Worm (Caenorhabditis elegans) whole organism, young adult: ENCODE results near the gene nprl-2.
"Not testable (repeated sequence)": the region's sequence is repeated elsewhere in the genome, so short reads cannot be mapped to it uniquely, and the experiment has no call there.

Source experiments
- C06A6.2 ChIP-seq: fragments of 200-800 bp; sonication (Bioruptor generic); conservative IDR thresholded peaks from 2 replicates; pipeline ENCODE4 v1.3.6; 2022; ENCODE audit warnings: missing genetic modification characterization, missing compliant biosample characterization
- D2030.7 ChIP-seq: fragments of 200-800 bp; sonication (Bioruptor generic); IDR thresholded peaks from 2 replicates; pipeline ENCODE4 v1.3.6; 2022; ENCODE audit warnings: missing genetic modification reagents, missing genetic modification characterization, missing compliant biosample characterization
- F23B12.7 ChIP-seq: sonication (generic microtip); optimal IDR thresholded peaks from 2 replicates; lab custom pipeline; 2017; ENCODE audit warnings: missing genetic modification characterization, mild to moderate bottlenecking, missing compliant biosample characterization, antibody characterized with exemption, moderate library complexity; ENCODE audit not compliant: insufficient read depth
- F33H1.4 ChIP-seq: fragments of 200-800 bp; sonication (Bioruptor generic); IDR thresholded peaks from 2 replicates; pipeline ENCODE4 v1.3.6; 2022; ENCODE audit warnings: missing genetic modification reagents, missing genetic modification characterization, missing compliant biosample characterization
- K12H6.12 ChIP-seq: fragments of 200-800 bp; sonication (Bioruptor generic); optimal IDR thresholded peaks from 2 replicates; lab custom pipeline; 2018; ENCODE audit warnings: mild to moderate bottlenecking, missing genetic modification characterization, missing compliant biosample characterization
- Y53F4B.3 ChIP-seq: fragments of 200-800 bp; sonication (Bioruptor generic); IDR thresholded peaks from 2 replicates; pipeline ENCODE4 v1.3.6; 2022; ENCODE audit warnings: missing genetic modification reagents, missing genetic modification characterization, missing compliant biosample characterization
- Y53G8AR.9 ChIP-seq: fragments of 200-800 bp; sonication (Bioruptor generic); conservative IDR thresholded peaks from 2 replicates; pipeline ENCODE4 v1.3.6; 2022; ENCODE audit warnings: missing genetic modification reagents, missing genetic modification characterization, missing compliant biosample characterization
- Y67H2A.10 ChIP-seq: fragments of 200-800 bp; sonication (Bioruptor generic); conservative IDR thresholded peaks from 2 replicates; pipeline ENCODE4 v1.3.6; 2022; ENCODE audit warnings: missing genetic modification reagents, missing genetic modification characterization, missing compliant biosample characterization
- Y79H2A.3 ChIP-seq: fragments of 200-800 bp; sonication (Bioruptor generic); conservative IDR thresholded peaks from 2 replicates; pipeline ENCODE4 v1.3.6; 2022; ENCODE audit warnings: missing genetic modification reagents, missing genetic modification characterization, missing compliant biosample characterization
- Y95B8A.8 ChIP-seq: fragments of 200-800 bp; sonication (Bioruptor generic); IDR thresholded peaks from 2 replicates; pipeline ENCODE4 v1.3.6; 2022; ENCODE audit warnings: missing genetic modification reagents, missing genetic modification characterization, missing compliant biosample characterization
- akir-1 ChIP-seq: fragments of 200-800 bp; sonication (Bioruptor generic); optimal IDR thresholded peaks from 2 replicates; lab custom pipeline; 2018; ENCODE audit warnings: mild to moderate bottlenecking, missing genetic modification characterization, moderate library complexity, missing compliant biosample characterization
- atf-7 ChIP-seq: sonication (generic microtip); optimal IDR thresholded peaks from 2 replicates; lab custom pipeline; 2017; ENCODE audit warnings: mild to moderate bottlenecking, missing genetic modification characterization, missing compliant biosample characterization
- attf-5 ChIP-seq: fragments of 200-800 bp; sonication (Bioruptor generic); optimal IDR thresholded peaks from 2 replicates; lab custom pipeline; 2018; ENCODE audit warnings: mild to moderate bottlenecking, missing genetic modification characterization, missing compliant biosample characterization
- cebp-1 ChIP-seq, 2 experiments: fragments of 200-800 bp in 1 of 2; sonication (Bioruptor generic) in 1 of 2; sonication (generic microtip) in 1 of 2; IDR thresholded peaks in 1 of 2; optimal IDR thresholded peaks in 1 of 2; 2 replicates each; pipeline versions ENCODE4 v1.3.6 to Lab custom; 2017 to 2022; ENCODE audit warnings: missing compliant biosample characterization in 2 of 2, missing genetic modification characterization in 2 of 2, mild to moderate bottlenecking in 1 of 2, missing genetic modification reagents in 1 of 2, moderate library complexity in 1 of 2
- ceh-100 ChIP-seq: fragments of 200-800 bp; sonication (Bioruptor generic); IDR thresholded peaks from 2 replicates; pipeline ENCODE4 v1.3.6; 2022; ENCODE audit warnings: missing genetic modification reagents, missing genetic modification characterization, missing compliant biosample characterization
- ceh-79 ChIP-seq: sonication (generic microtip); optimal IDR thresholded peaks from 2 replicates; lab custom pipeline; 2017; ENCODE audit warnings: mild to moderate bottlenecking, missing genetic modification characterization, missing compliant biosample characterization
- dox-1 ChIP-seq: fragments of 200-800 bp; sonication (Bioruptor generic); IDR thresholded peaks from 2 replicates; pipeline ENCODE4 v1.3.6; 2022; ENCODE audit warnings: missing genetic modification reagents, missing genetic modification characterization, missing compliant biosample characterization
- dpff-1 ChIP-seq: sonication (generic microtip); optimal IDR thresholded peaks from 2 replicates; lab custom pipeline; 2017; ENCODE audit warnings: mild to moderate bottlenecking, missing genetic modification characterization, missing compliant biosample characterization
- egrh-3 ChIP-seq: fragments of 200-800 bp; sonication (Bioruptor generic); IDR thresholded peaks from 2 replicates; pipeline ENCODE4 v1.3.6; 2022; ENCODE audit warnings: missing genetic modification reagents, missing genetic modification characterization, missing compliant biosample characterization
- fkh-3 ChIP-seq: sonication (generic microtip); optimal IDR thresholded peaks from 2 replicates; lab custom pipeline; 2016; ENCODE audit warnings: mild to moderate bottlenecking, missing genetic modification characterization, missing compliant biosample characterization
- hrde-1 ChIP-seq: sonication (generic microtip); optimal IDR thresholded peaks from 2 replicates; lab custom pipeline; 2016; ENCODE audit warnings: missing genetic modification characterization, mild to moderate bottlenecking, missing compliant biosample characterization, moderate library complexity, missing genotype, missing genetic modification reagents, borderline replicate concordance
- let-607 ChIP-seq, 2 experiments: fragments of 200-800 bp in 1 of 2; sonication (Bioruptor generic) in 1 of 2; sonication (generic microtip) in 1 of 2; optimal IDR thresholded peaks; 2 replicates each; lab custom pipeline; 2016 to 2018; ENCODE audit warnings: mild to moderate bottlenecking in 2 of 2, missing compliant biosample characterization in 2 of 2, missing genetic modification characterization in 2 of 2, moderate library complexity in 2 of 2, missing genotype in 1 of 2
- lin-54 ChIP-seq: fragments of 200-800 bp; sonication (Bioruptor generic); optimal IDR thresholded peaks from 2 replicates; lab custom pipeline; 2018; ENCODE audit warnings: mild to moderate bottlenecking, missing genetic modification characterization, missing compliant biosample characterization
- madf-3 ChIP-seq: fragments of 200-800 bp; sonication (Bioruptor generic); IDR thresholded peaks from 2 replicates; pipeline ENCODE4 v1.3.6; 2022; ENCODE audit warnings: missing genetic modification reagents, missing genetic modification characterization, missing compliant biosample characterization
- madf-8 ChIP-seq: fragments of 200-800 bp; sonication (Bioruptor generic); conservative IDR thresholded peaks from 2 replicates; pipeline ENCODE4 v1.3.6; 2022; ENCODE audit warnings: missing genetic modification reagents, missing genetic modification characterization, missing compliant biosample characterization
- mcd-1 ChIP-seq: fragments of 200-800 bp; sonication (Bioruptor generic); IDR thresholded peaks from 2 replicates; pipeline ENCODE4 v1.3.6; 2022; ENCODE audit warnings: missing genetic modification reagents, missing genetic modification characterization, missing compliant biosample characterization
- mxl-1 ChIP-seq: sonication (generic microtip); optimal IDR thresholded peaks from 2 replicates; lab custom pipeline; 2016; ENCODE audit warnings: missing genetic modification characterization, missing compliant biosample characterization
- nhr-80 ChIP-seq: sonication (generic microtip); optimal IDR thresholded peaks from 2 replicates; lab custom pipeline; 2016; ENCODE audit warnings: missing genetic modification characterization, missing compliant biosample characterization
- rcor-1 ChIP-seq: fragments of 200-800 bp; sonication (Bioruptor generic); IDR thresholded peaks from 2 replicates; pipeline ENCODE4 v1.3.6; 2022; ENCODE audit warnings: missing genetic modification reagents, missing genetic modification characterization, missing compliant biosample characterization
- repo-1 ChIP-seq: sonication (generic microtip); optimal IDR thresholded peaks from 2 replicates; lab custom pipeline; 2017; ENCODE audit warnings: mild to moderate bottlenecking, missing genetic modification characterization, missing compliant biosample characterization
- snpc-4 ChIP-seq, 5 experiments: fragments of 150-350 bp in 1 of 5; sonication (generic microtip) in 4 of 5; optimal IDR thresholded peaks; 2 replicates each; lab custom pipeline; 2014 to 2018; ENCODE audit warnings: missing genetic modification characterization in 5 of 5, missing biosample characterization in 3 of 5, antibody characterized with exemption in 2 of 5, mild to moderate bottlenecking in 2 of 5, missing compliant biosample characterization in 2 of 5, missing genotype in 2 of 5, moderate library complexity in 2 of 5, missing genetic modification reagents in 1 of 5
- somi-1 ChIP-seq: fragments of 200-800 bp; sonication (Bioruptor generic); optimal IDR thresholded peaks from 2 replicates; lab custom pipeline; 2018; ENCODE audit warnings: mild to moderate bottlenecking, missing genetic modification characterization, missing compliant biosample characterization
- ztf-26 ChIP-seq: sonication (generic microtip); optimal IDR thresholded peaks from 2 replicates; lab custom pipeline; 2017; ENCODE audit warnings: missing genetic modification characterization, missing compliant biosample characterization
- ztf-6 ChIP-seq: fragments of 200-800 bp; sonication (Bioruptor generic); IDR thresholded peaks from 2 replicates; pipeline ENCODE4 v1.3.6; 2022; ENCODE audit warnings: missing genetic modification reagents, missing genetic modification characterization, missing compliant biosample characterization

Gene nprl-2

DNA sequence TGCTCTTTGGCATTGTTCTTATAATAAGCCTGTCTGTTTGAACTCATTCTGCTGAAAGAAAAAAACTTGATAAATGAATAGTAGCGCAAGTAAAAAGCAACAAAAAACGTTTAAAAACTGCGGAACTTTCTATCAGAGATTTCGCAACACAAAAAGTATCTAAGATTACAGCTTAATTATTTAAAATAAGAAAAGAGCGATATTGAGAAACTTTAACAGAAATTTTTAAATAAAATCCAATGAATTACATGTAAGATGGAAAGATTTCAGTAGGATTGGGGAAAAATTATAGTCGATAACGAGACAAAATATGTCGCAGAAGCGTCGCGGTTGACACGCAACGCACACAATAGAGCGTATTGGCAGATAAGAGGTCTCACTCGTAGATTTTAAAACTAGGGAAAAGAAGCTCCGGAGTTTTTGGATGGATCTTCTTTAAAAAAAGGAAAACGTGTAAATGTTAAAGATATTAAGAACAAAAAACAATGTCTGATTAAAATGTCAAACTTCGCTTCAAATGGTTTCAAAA lies 5.1 kb downstream of the nprl-2 start, which contains the start of gene ima-3:
TSS of gene ima-3 (minus strand) at position 51 of the 529 bp plus-strand sequence.
- TF ChIP-seq madf-3 (GFP tag; lab: Robert Waterston, UW) (peak; percentile 81), ceh-100 (GFP tag; lab: Robert Waterston, UW) (peak; percentile 56; the same call in 1 of the 2 replicates), mcd-1 (0 out of 2 replicates have a peak, but pooled peaks have one; percentile 44), ztf-6 (GFP tag; lab: Robert Waterston, UW) (no peak), attf-5 (GFP tag; lab: Kevin White, UChicago) (peak; percentile 86), nhr-80 (tag; lab: Kevin White, UChicago) (peak; percentile 12), Y95B8A.8 (GFP tag; lab: Robert Waterston, UW) (no peak), K12H6.12 (tag; lab: Kevin White, UChicago) (no peak), cebp-1 (GFP tag; IDR thresholded peaks at IDR 0.05; lab: Robert Waterston, UW) (no peak), cebp-1 (tag; optimal IDR thresholded peaks at IDR 0.05; lab: Kevin White, UChicago) (peak; percentile 75), repo-1 (no peak), snpc-4 (GFP tag; optimal IDR thresholded peaks at IDR 0.05; lab: Kevin White, UChicago) (no peak), snpc-4 (tag; optimal IDR thresholded peaks at IDR 0.05; lab: Kevin White, UChicago) (peak in 1 of 4 experiments; percentile 63), F23B12.7 (tag; lab: Kevin White, UChicago) (peak; percentile 78), madf-8 (GFP tag; lab: Robert Waterston, UW) (no peak), rcor-1 (GFP tag; lab: Robert Waterston, UW) (no peak), dox-1 (GFP tag; lab: Robert Waterston, UW) (peak; percentile 28; the same call in 1 of the 2 replicates)

DNA sequence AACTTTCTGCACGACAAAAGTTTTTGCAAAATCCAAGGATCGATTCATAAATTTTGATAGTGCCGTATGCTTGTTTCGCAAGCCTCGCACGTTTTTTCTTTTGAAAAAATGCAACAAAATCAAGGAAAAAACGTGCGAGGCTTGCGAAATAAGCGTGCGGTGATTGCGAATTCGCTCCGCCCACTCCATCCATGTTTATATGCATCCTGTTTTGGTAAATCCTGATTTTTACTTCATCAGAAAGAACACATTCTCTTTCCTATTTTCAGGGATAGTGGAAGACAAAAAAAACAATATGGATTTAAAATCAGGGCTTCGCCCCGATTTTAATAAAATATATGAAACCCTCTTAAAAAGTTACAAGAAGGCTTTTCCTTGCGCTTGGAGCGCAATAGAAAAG lies 7.2 kb downstream of the nprl-2 start, which contains the start of gene F32E10.9:
TSS of gene F32E10.9 (minus strand) at position 101 of the 400 bp plus-strand sequence.
- TF ChIP-seq F33H1.4 (GFP tag; lab: Robert Waterston, UW); let-607 (tag; optimal IDR thresholded peaks at IDR 0.05; lab: Kevin White, UChicago); Y53F4B.3 (GFP tag; lab: Robert Waterston, UW): not testable (repeated sequence)

DNA sequence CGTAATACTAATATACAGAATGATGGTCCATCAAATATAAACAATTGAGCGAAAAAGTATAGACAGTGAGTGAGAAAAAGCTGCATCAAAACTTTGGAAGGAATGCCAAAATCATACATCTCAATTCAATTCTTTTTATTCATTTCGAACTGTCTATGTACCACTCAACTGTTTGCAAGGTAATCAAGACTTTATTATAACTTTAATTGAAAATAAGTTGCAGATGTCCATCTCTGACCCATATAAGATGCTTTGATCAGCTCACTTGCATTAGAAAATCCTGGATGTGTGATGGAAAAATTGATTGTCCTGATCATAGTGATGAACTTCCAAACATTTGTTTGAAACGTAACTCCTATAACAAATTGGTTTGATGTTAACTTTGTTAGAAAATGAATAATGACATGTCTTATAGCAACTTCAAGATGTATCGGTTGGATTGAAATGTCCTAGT lies 11.0 kb downstream of the nprl-2 start, which contains the start of gene F32E10.8:
TSS of gene F32E10.8 (plus strand) at position 51 of the 454 bp plus-strand sequence.
- TF ChIP-seq ztf-26 (tag; lab: Kevin White, UChicago): no peak
- no peak for TF ChIP-seq lin-54
- no peak for TF ChIP-seq atf-7
- TF ChIP-seq Y67H2A.10 (GFP tag; lab: Robert Waterston, UW): no peak
- no peak for TF ChIP-seq fkh-3 (tag; lab: Kevin White, UChicago)
- TF ChIP-seq cebp-1 (GFP tag; IDR thresholded peaks at IDR 0.05; lab: Robert Waterston, UW): no peak
- TF ChIP-seq cebp-1 (tag; optimal IDR thresholded peaks at IDR 0.05; lab: Kevin White, UChicago): no peak
- no peak for TF ChIP-seq D2030.7 (GFP tag; lab: Robert Waterston, UW)
- no peak for TF ChIP-seq C06A6.2
- no peak for TF ChIP-seq F33H1.4 (GFP tag; lab: Robert Waterston, UW)
- TF ChIP-seq Y53G8AR.9: no peak
- TF ChIP-seq dpff-1: no peak
- TF ChIP-seq mxl-1 (tag; lab: Kevin White, UChicago): no peak
- TF ChIP-seq somi-1 (GFP tag; lab: Kevin White, UChicago): no peak
- no peak for TF ChIP-seq ceh-79 (tag; lab: Kevin White, UChicago)
- TF ChIP-seq egrh-3 (GFP tag; lab: Robert Waterston, UW): no peak
- no peak for TF ChIP-seq hrde-1 (tag; lab: Kevin White, UChicago)
- no peak for TF ChIP-seq akir-1
- TF ChIP-seq Y79H2A.3 (GFP tag; lab: Robert Waterston, UW): no peak
